Worm (Caenorhabditis elegans) whole organism, early embryonic: ENCODE results near the gene cri-2.

Experiments used
- B0310.2 ChIP-seq: sonication (generic microtip); optimal IDR thresholded peaks from 2 replicates; lab custom pipeline; 2016; ENCODE audit warnings: mild to moderate bottlenecking, missing genetic modification characterization, missing compliant biosample characterization
- aly-1 ChIP-seq: sonication (generic microtip); optimal IDR thresholded peaks from 2 replicates; lab custom pipeline; 2016; ENCODE audit warnings: missing genetic modification characterization, missing compliant biosample characterization
- ama-1 ChIP-seq: fragments of 150-350 bp; optimal IDR thresholded peaks from 2 replicates; lab custom pipeline; 2014
- ceh-13 ChIP-seq: fragments of 200-800 bp; sonication (Bioruptor generic); optimal IDR thresholded peaks from 2 replicates; lab custom pipeline; 2018; ENCODE audit warnings: mild to moderate bottlenecking, missing genetic modification characterization, missing compliant biosample characterization
- scrt-1 ChIP-seq: fragments of 200-800 bp; sonication (Bioruptor generic); IDR thresholded peaks from 2 replicates; pipeline ENCODE4 v1.3.6; 2022; ENCODE audit warnings: missing genetic modification characterization, missing compliant biosample characterization
- tbx-11 ChIP-seq: fragments of 200-800 bp; sonication (Bioruptor generic); IDR thresholded peaks from 2 replicates; pipeline ENCODE4 v1.3.6; 2022; ENCODE audit warnings: missing genetic modification characterization, missing compliant biosample characterization
- tbx-37 ChIP-seq: fragments of 200-800 bp; sonication (Bioruptor generic); conservative IDR thresholded peaks from 2 replicates; pipeline ENCODE4 v1.3.6; 2022; ENCODE audit warnings: missing genetic modification reagents, missing genetic modification characterization, missing compliant biosample characterization
- tra-4 ChIP-seq: sonication (generic microtip); optimal IDR thresholded peaks from 2 replicates; lab custom pipeline; 2017; ENCODE audit warnings: missing genetic modification characterization, missing compliant biosample characterization

DNA sequence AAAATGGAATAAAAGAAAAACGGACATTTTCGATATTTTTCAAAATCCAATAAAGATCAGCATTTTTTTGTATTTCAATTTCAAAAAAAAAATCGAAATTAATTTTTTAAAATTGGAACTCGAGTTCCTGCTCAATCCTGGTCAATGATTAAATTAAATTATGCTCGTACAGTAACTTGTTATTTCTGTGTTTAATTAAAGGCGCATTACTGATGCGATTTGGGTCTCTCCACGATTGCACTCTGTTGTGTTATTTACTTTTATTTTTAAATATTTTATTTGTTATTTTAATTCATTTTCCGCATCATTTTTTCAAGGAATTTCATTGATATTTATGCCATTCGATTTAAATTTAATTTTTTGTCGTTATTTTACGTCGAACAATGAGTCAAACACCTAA, 23.3 kb upstream of the cri-2 start:
- TF ChIP-seq tra-4 (tag; lab: Kevin White, UChicago) (no peak), ama-1 (lab: Kevin White, UChicago) (no peak), tbx-37 (no peak), B0310.2 (no peak), tbx-11 (GFP tag; lab: Robert Waterston, UW) (no peak), ceh-13 (no peak), scrt-1 (GFP tag; lab: Robert Waterston, UW) (no peak), aly-1 (tag; lab: Kevin White, UChicago) (no peak)
